Worm (Caenorhabditis elegans) whole organism, mixed stage, embryonic: ENCODE results near the gene pcm-1.

ENCODE experiments used
- M03D4.4 ChIP-seq: sonication (generic microtip); optimal IDR thresholded peaks from 2 replicates; lab custom pipeline; 2017; ENCODE audit warnings: mild to moderate bottlenecking, missing genetic modification characterization, missing compliant biosample characterization
- ceh-39 ChIP-seq: fragments of 150-350 bp; optimal IDR thresholded peaks from 2 replicates; lab custom pipeline; 2014; ENCODE audit warnings: missing biosample characterization, missing genetic modification characterization
- ceh-43 ChIP-seq: fragments of 200-800 bp; sonication (Bioruptor generic); optimal IDR thresholded peaks from 2 replicates; lab custom pipeline; 2018; ENCODE audit warnings: mild to moderate bottlenecking, missing genetic modification characterization, moderate library complexity, missing compliant biosample characterization
- ceh-83 ChIP-seq: fragments of 200-800 bp; sonication (Bioruptor generic); optimal IDR thresholded peaks from 2 replicates; lab custom pipeline; 2018; ENCODE audit warnings: mild to moderate bottlenecking, missing genetic modification characterization, missing compliant biosample characterization
- ces-1 ChIP-seq: fragments of 150-350 bp; optimal IDR thresholded peaks from 2 replicates; lab custom pipeline; 2014; ENCODE audit warnings: missing biosample characterization, missing genetic modification reagents, missing genetic modification characterization
- cnd-1 ChIP-seq: fragments of 200-800 bp; sonication (Bioruptor generic); optimal IDR thresholded peaks from 2 replicates; lab custom pipeline; 2018; ENCODE audit warnings: mild to moderate bottlenecking, missing genetic modification characterization, missing compliant biosample characterization
- elt-1 ChIP-seq: sonication (generic microtip); optimal IDR thresholded peaks from 2 replicates; lab custom pipeline; 2017; ENCODE audit warnings: missing genetic modification characterization, mild to moderate bottlenecking, missing compliant biosample characterization, antibody characterized with exemption, moderate library complexity, borderline replicate concordance; ENCODE audit not compliant: insufficient read depth
- elt-3 ChIP-seq: fragments of 150-350 bp; optimal IDR thresholded peaks from 2 replicates; lab custom pipeline; 2014; ENCODE audit warnings: missing biosample characterization, missing genetic modification characterization
- flh-1 ChIP-seq: fragments of 200-800 bp; sonication (Bioruptor generic); optimal IDR thresholded peaks from 2 replicates; lab custom pipeline; 2018; ENCODE audit warnings: mild to moderate bottlenecking, missing genetic modification characterization, moderate library complexity, missing compliant biosample characterization
- ham-2 ChIP-seq: fragments of 200-800 bp; sonication (Bioruptor generic); optimal IDR thresholded peaks from 2 replicates; lab custom pipeline; 2018; ENCODE audit warnings: mild to moderate bottlenecking, missing genetic modification characterization, missing compliant biosample characterization
- lin-13 ChIP-seq: fragments of 150-350 bp; optimal IDR thresholded peaks from 2 replicates; lab custom pipeline; 2014; ENCODE audit warnings: missing biosample characterization, missing genetic modification characterization
- lin-32 ChIP-seq: fragments of 200-800 bp; sonication (Bioruptor generic); optimal IDR thresholded peaks from 2 replicates; lab custom pipeline; 2018; ENCODE audit warnings: mild to moderate bottlenecking, missing genetic modification characterization, missing compliant biosample characterization
- lsy-2 ChIP-seq: fragments of 150-350 bp; optimal IDR thresholded peaks from 2 replicates; lab custom pipeline; 2014; ENCODE audit warnings: missing biosample characterization, missing genetic modification characterization
- mab-5 ChIP-seq: fragments of 150-350 bp; optimal IDR thresholded peaks from 2 replicates; lab custom pipeline; 2014; ENCODE audit warnings: missing biosample characterization, missing genetic modification characterization
- mep-1 ChIP-seq: fragments of 150-350 bp; optimal IDR thresholded peaks from 2 replicates; lab custom pipeline; 2017; ENCODE audit warnings: missing biosample characterization, missing genetic modification reagents, missing genetic modification characterization, inconsistent platforms
- mls-2 ChIP-seq: sonication (generic microtip); optimal IDR thresholded peaks from 2 replicates; lab custom pipeline; 2016; ENCODE audit warnings: mild to moderate bottlenecking, missing genetic modification characterization, moderate library complexity, missing compliant biosample characterization
- nhr-12 ChIP-seq: fragments of 150-350 bp; optimal IDR thresholded peaks from 2 replicates; lab custom pipeline; 2014; ENCODE audit warnings: missing biosample characterization, missing genetic modification characterization
- nhr-2 ChIP-seq: fragments of 150-350 bp; optimal IDR thresholded peaks from 2 replicates; lab custom pipeline; 2014; ENCODE audit warnings: missing biosample characterization, missing genetic modification characterization
- nhr-237 ChIP-seq: fragments of 150-350 bp; optimal IDR thresholded peaks from 2 replicates; lab custom pipeline; 2014; ENCODE audit warnings: missing biosample characterization, missing genetic modification characterization
- nhr-28 ChIP-seq: fragments of 150-350 bp; optimal IDR thresholded peaks from 2 replicates; lab custom pipeline; 2014; ENCODE audit warnings: missing biosample characterization, missing genetic modification characterization
- nhr-76 ChIP-seq: sonication (generic microtip); optimal IDR thresholded peaks from 2 replicates; lab custom pipeline; 2017; ENCODE audit warnings: missing biosample characterization, missing genetic modification characterization
- pha-4 ChIP-seq: fragments of 150-350 bp; optimal IDR thresholded peaks from 2 replicates; lab custom pipeline; 2018; ENCODE audit warnings: missing biosample characterization, missing genetic modification reagents, missing genetic modification characterization
- sem-2 ChIP-seq: fragments of 200-800 bp; sonication (Bioruptor generic); optimal IDR thresholded peaks from 2 replicates; lab custom pipeline; 2018; ENCODE audit warnings: mild to moderate bottlenecking, missing genetic modification characterization, missing compliant biosample characterization
- snpc-4 ChIP-seq: fragments of 150-350 bp; optimal IDR thresholded peaks from 2 replicates; lab custom pipeline; 2014; ENCODE audit warnings: missing biosample characterization, missing genetic modification characterization
- sptf-1 ChIP-seq: sonication (generic microtip); optimal IDR thresholded peaks from 2 replicates; lab custom pipeline; 2017; ENCODE audit warnings: mild to moderate bottlenecking, missing genetic modification characterization, moderate library complexity, missing compliant biosample characterization
- unc-120 ChIP-seq: sonication (generic microtip); optimal IDR thresholded peaks from 2 replicates; lab custom pipeline; 2017; ENCODE audit warnings: missing genetic modification characterization, missing compliant biosample characterization; ENCODE audit not compliant: poor library complexity, severe bottlenecking
- unc-39 ChIP-seq: fragments of 150-350 bp; optimal IDR thresholded peaks from 2 replicates; lab custom pipeline; 2014; ENCODE audit warnings: missing biosample characterization, missing genetic modification characterization
- unc-62 ChIP-seq: fragments of 150-350 bp; optimal IDR thresholded peaks from 2 replicates; lab custom pipeline; 2014; ENCODE audit warnings: missing biosample characterization, missing genetic modification reagents, missing genetic modification characterization
- zip-8 ChIP-seq: fragments of 150-350 bp; optimal IDR thresholded peaks from 2 replicates; lab custom pipeline; 2014; ENCODE audit warnings: missing biosample characterization, missing genetic modification characterization
- ztf-11 ChIP-seq: fragments of 150-350 bp; optimal IDR thresholded peaks from 2 replicates; lab custom pipeline; 2014; ENCODE audit warnings: missing biosample characterization, missing genetic modification characterization

pcm-1 gene

ce11 chrV:5972582-5972981 is 8.9 kb upstream of the pcm-1 start:
- TF ChIP-seq elt-3: no peak
- no peak for TF ChIP-seq sptf-1
- TF ChIP-seq nhr-237 (tag; lab: Kevin White, UChicago): no peak
- TF ChIP-seq elt-1 (tag; lab: Kevin White, UChicago): no peak
- TF ChIP-seq zip-8 (tag; lab: Kevin White, UChicago): no peak
- TF ChIP-seq nhr-12 (tag; lab: Kevin White, UChicago): no peak
- no peak for TF ChIP-seq ceh-43 (GFP tag; lab: Kevin White, UChicago)
- no peak for TF ChIP-seq flh-1 (GFP tag; lab: Kevin White, UChicago)
- no peak for TF ChIP-seq ceh-39
- no peak for TF ChIP-seq ztf-11 (tag; lab: Kevin White, UChicago)

DNA sequence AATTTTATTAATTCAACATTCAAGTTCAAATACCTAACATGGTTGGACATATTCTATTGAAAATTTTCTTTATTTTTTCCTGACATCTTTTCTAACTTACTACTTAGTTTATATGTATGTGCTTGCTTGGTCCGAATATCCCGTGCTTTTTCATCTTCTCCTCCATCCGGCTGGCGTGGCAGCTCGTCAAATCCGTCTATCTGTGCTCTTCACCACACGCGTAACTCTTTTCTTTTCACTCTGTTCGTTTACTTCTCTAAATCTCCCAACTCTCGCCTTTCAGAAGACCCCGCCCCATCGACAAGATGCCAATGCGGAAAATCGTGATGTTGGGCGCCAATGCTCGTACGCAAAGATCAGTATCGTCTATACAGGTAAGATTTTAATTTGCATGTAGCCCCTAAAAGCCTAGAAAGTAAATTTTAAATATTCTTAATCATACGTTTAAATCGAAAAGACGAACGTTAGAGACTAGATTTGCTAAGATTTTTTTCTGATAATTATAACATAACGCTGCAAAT is 1.0 kb upstream of the pcm-1 start:
- TF ChIP-seq unc-120 (tag; lab: Kevin White, UChicago) (peak; percentile 52), mab-5 (tag; lab: Kevin White, UChicago) (no peak), nhr-28 (tag; lab: Kevin White, UChicago) (no peak), unc-62 (GFP tag; lab: Kevin White, UChicago) (peak; percentile 49)

- TF ChIP-seq mab-5 (tag; lab: Kevin White, UChicago) (no peak), flh-1 (GFP tag; lab: Kevin White, UChicago) (no peak), ceh-83 (no peak), ces-1 (GFP tag; lab: Kevin White, UChicago) (peak; percentile 71), unc-62 (GFP tag; lab: Kevin White, UChicago) (no peak), sptf-1 (no peak), nhr-76 (no peak)
Measured at ce11 chrV:5963092-5963491, 590 bp downstream of the pcm-1 start.

DNA sequence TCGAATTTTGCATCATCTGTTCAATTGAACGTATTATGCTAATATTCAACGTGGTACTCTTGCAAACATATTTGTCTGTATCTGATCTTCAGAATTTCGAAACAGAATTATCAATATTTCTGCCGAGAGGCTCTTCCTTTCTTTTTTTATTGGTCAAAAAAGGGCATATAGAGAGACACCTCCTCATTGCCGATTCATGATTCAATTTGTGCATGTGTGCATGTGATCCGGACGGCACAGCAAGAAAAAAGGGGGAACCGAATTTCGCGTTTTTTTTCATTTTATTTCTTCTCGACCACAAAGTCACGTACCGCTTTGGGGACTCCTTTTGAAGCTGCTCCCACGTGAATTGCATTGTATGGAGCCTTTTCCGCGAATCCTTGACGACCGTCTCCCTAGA is 2.2 kb downstream of the pcm-1 start, which contains the start of gene mcp-1:
mcp-1 (plus strand) TSS at position 292 of the 400 bp plus-strand sequence.
- no peak for TF ChIP-seq nhr-2 (tag; lab: Kevin White, UChicago)
- no peak for TF ChIP-seq lin-13 (tag; lab: Kevin White, UChicago)
- TF ChIP-seq nhr-76: no peak
- no peak for TF ChIP-seq ceh-43 (GFP tag; lab: Kevin White, UChicago)
- no peak for TF ChIP-seq cnd-1 (tag; lab: Kevin White, UChicago)
- TF ChIP-seq M03D4.4 (tag; lab: Kevin White, UChicago): no peak
- TF ChIP-seq nhr-237 (tag; lab: Kevin White, UChicago): no peak
- no peak for TF ChIP-seq sem-2 (GFP tag; lab: Kevin White, UChicago)
- TF ChIP-seq snpc-4 (tag; lab: Kevin White, UChicago): no peak
- no peak for TF ChIP-seq flh-1 (GFP tag; lab: Kevin White, UChicago)
- no peak for TF ChIP-seq ces-1 (GFP tag; lab: Kevin White, UChicago)
- no peak for TF ChIP-seq ham-2 (GFP tag; lab: Kevin White, UChicago)
- no peak for TF ChIP-seq unc-39
- no peak for TF ChIP-seq mep-1 (tag; lab: Kevin White, UChicago)
- no peak for TF ChIP-seq lsy-2 (tag; lab: Kevin White, UChicago)
- TF ChIP-seq, all 35 proteins: peak for 0

DNA sequence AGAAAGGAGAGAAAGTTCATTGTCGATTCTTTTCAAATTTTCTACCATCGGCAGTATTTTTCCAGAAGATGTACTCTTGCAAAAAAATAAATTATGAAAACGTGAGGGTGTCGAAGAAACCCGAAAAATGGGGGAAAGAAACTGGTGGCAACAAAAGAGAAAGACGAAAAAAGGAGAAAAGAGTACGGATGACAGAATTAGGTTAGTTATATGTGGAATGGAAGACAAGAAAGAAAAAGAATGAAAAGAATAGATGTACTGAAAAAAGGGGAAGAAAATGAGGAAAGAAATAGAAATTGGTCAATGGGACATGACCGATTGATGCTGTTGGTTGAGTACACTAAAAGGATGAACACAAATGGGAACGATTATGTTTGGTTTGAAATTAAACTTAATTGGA is 8.1 kb downstream of the pcm-1 start:
- TF ChIP-seq lin-32 (GFP tag; lab: Kevin White, UChicago) (no peak), ces-1 (GFP tag; lab: Kevin White, UChicago) (peak; percentile 69)

- TF ChIP-seq ces-1 (GFP tag; lab: Kevin White, UChicago) (no peak), lin-13 (tag; lab: Kevin White, UChicago) (no peak), pha-4 (tag; lab: Kevin White, UChicago) (no peak), sem-2 (GFP tag; lab: Kevin White, UChicago) (no peak), elt-3 (no peak), mls-2 (no peak), unc-62 (GFP tag; lab: Kevin White, UChicago) (no peak), lin-32 (GFP tag; lab: Kevin White, UChicago) (no peak)
Measured at ce11 chrV:5954747-5955146, 8.9 kb downstream of the pcm-1 start, which contains the start of gene M03F8.6. Gene M03F8.6 (minus strand): TSS chrV:5954847.
